Worm (Caenorhabditis elegans): ENCODE data around the gene cul-3.
"Not testable (repeated sequence)": the region's sequence is repeated elsewhere in the genome, so short reads cannot be mapped to it uniquely, and the experiment has no call there.

DNA sequence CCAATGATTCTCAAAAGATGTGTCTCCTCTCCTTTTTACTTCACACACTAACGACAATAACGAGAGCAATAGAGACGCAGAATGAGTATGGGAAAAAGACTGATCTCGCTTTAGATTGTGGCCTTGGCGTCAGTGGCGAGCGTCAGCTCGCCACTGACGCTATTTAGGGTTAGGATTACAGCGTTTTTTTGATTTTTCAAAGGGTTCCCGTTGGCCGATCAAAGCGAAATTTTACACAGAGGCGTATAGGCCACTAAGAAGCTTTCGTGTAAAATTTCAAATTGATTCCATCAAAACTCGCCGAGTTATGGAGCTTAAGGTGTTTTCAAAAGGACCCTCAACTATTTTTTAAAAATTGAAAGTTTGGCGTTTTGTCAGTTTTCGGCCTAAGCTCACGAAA, 35.5 kb downstream of the cul-3 start, which contains the start of gene DC2.5:
- TF ChIP-seq tbx-2, pha-4, gmeb-2, nhr-11, npax-4 (tag; optimal IDR thresholded peaks at IDR 0.05): not testable (repeated sequence)
